Worm (Caenorhabditis elegans): Measurements from ENCODE around the gene F58H1.7.

The F58H1.7 gene

DNA sequence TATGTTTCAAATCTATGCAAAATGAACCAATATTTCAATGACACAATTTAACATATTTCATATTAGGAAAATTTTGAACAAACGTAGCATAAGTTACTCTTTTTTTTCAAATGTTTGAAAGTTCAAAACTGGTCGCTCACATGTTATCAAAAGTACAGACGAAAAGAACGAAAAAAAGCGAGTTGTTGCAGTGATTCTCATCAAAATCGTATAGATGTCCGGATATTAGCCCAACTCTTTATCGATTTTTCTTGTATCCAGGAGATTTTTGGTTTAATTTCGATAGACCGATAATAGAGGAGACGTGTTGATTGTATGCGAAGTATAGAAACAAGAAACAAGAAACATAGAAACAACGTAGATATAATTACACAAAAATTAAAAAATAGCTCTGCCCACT, 24.3 kb downstream of the F58H1.7 start:
- TF ChIP-seq nhr-67 (tag; optimal IDR thresholded peaks at IDR 0.05): no peak
- TF ChIP-seq nhr-28 (tag; optimal IDR thresholded peaks at IDR 0.05): no peak
- no peak for TF ChIP-seq nhr-12 (tag; optimal IDR thresholded peaks at IDR 0.05)
- TF ChIP-seq fos-1 (tag; optimal IDR thresholded peaks at IDR 0.05): no peak

DNA sequence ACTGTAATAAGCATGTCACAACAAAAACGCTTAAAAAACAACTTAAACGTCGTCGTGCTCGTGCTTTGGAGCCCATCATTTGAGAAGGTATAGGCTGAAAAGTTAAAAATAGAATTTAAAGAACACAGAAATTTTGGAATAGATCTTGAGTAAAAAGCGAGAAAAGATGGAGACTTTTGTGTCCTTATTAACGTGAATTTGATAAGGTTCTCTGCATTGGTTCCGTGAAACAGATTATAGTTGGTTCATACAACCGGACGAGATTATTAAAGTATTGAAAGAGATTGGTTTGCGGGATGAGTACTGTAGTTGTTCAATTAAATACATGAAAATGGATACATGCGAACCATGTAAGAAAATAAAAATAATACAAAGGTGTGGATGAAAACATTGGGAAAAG, 26.9 kb downstream of the F58H1.7 start, which contains the start of gene gpla-1:
TSS of gene gpla-1 (minus strand) at position 101 of the 400 bp plus-strand sequence.
- no peak for TF ChIP-seq unc-62 (GFP tag; optimal IDR thresholded peaks at IDR 0.05)
- TF ChIP-seq nhr-67 (tag; optimal IDR thresholded peaks at IDR 0.05): no peak
- no peak for TF ChIP-seq fkh-10 (GFP tag; optimal IDR thresholded peaks at IDR 0.05)
- TF ChIP-seq unc-39 (tag; optimal IDR thresholded peaks at IDR 0.05): no peak

DNA sequence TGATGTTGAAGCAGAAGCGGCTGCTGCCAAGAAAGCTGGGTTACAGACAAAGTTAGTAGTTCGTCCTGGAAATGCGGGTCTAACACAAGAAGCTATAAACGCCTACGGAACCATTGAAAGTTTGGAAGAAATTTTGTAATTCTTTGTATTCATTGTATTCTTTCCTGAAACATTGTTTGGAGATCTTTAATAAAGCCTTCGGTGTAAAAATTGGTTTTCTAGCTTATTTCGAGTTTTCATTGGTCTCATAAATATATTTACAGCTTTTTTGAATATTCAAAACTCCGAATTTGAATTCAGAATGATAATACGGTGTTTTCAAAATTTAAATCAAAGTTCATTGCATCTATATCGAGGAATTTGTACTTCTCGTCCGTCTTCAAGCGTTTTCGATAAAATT, 29.8 kb downstream of the F58H1.7 start, which contains the start of gene F58H1.8:
TSS of gene F58H1.8 (plus strand) at position 301 of the 400 bp plus-strand sequence.
- no peak for TF ChIP-seq nhr-237 (tag; optimal IDR thresholded peaks at IDR 0.05)
- TF ChIP-seq skn-1 (tag; optimal IDR thresholded peaks at IDR 0.05): no peak
- no peak for TF ChIP-seq R02D3.7 (tag; optimal IDR thresholded peaks at IDR 0.05)
- TF ChIP-seq mml-1 (tag; optimal IDR thresholded peaks at IDR 0.05): no peak
- TF ChIP-seq nhr-67 (tag; optimal IDR thresholded peaks at IDR 0.05): no peak
- no peak for TF ChIP-seq ceh-82 (tag; optimal IDR thresholded peaks at IDR 0.05)
- no peak for TF ChIP-seq egl-5 (tag; optimal IDR thresholded peaks at IDR 0.05)
- TF ChIP-seq egl-27 (tag; optimal IDR thresholded peaks at IDR 0.05): no peak
- no peak for TF ChIP-seq nhr-25 (tag; optimal IDR thresholded peaks at IDR 0.05)
- TF ChIP-seq aly-2 (tag; optimal IDR thresholded peaks at IDR 0.05): no peak
- TF ChIP-seq unc-62 (GFP tag; optimal IDR thresholded peaks at IDR 0.05): no peak
- TF ChIP-seq fos-1 (tag; optimal IDR thresholded peaks at IDR 0.05): no peak
- TF ChIP-seq eor-1 (tag; optimal IDR thresholded peaks at IDR 0.05): no peak
- no peak for TF ChIP-seq nhr-43 (tag; optimal IDR thresholded peaks at IDR 0.05; ENCODE audit: poor library complexity, severe bottlenecking)
- no peak for TF ChIP-seq nhr-11 (tag; optimal IDR thresholded peaks at IDR 0.05)
- no peak for TF ChIP-seq zag-1 (tag; optimal IDR thresholded peaks at IDR 0.05)
- TF ChIP-seq mdl-1 (tag; optimal IDR thresholded peaks at IDR 0.05): no peak
- no peak for TF ChIP-seq lsy-12 (tag; optimal IDR thresholded peaks at IDR 0.05)
- TF ChIP-seq nfya-1 (tag; optimal IDR thresholded peaks at IDR 0.05; ENCODE audit: insufficient read depth): no peak
- TF ChIP-seq ceh-16 (tag; optimal IDR thresholded peaks at IDR 0.05): no peak

DNA sequence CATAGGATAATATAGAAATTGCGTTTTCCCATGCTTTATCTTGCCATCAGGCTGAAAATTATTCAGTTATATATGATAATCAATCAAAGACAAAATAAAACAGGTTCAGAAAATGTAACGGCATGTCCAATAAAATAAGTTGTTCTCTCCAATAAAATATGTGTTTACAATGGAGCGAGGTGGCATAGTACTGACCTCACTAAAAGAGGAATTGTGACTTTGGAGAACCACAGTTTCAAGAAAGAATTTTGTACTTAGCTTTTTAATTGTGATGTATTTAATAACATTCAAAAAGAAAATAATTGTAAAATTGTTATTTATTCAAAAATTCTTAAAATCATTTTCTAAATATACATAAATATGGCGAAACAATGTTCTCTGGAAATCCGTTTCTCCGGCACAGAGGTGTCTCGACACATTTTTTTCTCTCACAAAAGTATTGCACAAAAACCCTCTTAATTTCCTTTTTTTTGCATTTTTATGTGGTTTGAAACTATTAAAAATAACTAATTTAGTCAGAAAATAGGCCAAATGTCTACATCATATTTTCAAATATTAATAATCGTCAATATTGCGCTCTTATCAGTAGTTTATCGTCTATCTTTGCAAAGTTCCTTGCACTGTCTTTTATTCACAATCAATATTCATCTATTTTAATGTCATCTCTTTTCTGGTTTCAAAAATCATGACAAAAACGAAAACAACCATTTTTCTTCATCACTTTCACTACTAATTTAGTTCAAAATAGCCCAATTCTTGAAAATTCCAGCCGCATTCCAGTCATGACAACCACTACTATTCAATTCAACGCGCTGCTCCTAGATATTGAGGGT, 31.2 kb downstream of the F58H1.7 start, which contains the start of the genes aman-2 and F58H1.3:
TSS of gene aman-2 (minus strand) at position 51 of the 833 bp plus-strand sequence.
TSS of gene F58H1.3 (plus strand) at position 783 of the 833 bp plus-strand sequence.
- TF ChIP-seq nhr-77 (tag; optimal IDR thresholded peaks at IDR 0.05) (no peak), nhr-23 (tag; optimal IDR thresholded peaks at IDR 0.05) (no peak), lin-15B (tag; optimal IDR thresholded peaks at IDR 0.05) (peak; percentile 55), nfya-1 (tag; optimal IDR thresholded peaks at IDR 0.05; ENCODE audit: insufficient read depth) (peak; percentile 57), elt-2 (tag; optimal IDR thresholded peaks at IDR 0.05) (peak; percentile 21), pha-4 (tag; optimal IDR thresholded peaks at IDR 0.05) (peak; percentile 71), hmg-11 (tag; optimal IDR thresholded peaks at IDR 0.05) (peak; percentile 36)

DNA sequence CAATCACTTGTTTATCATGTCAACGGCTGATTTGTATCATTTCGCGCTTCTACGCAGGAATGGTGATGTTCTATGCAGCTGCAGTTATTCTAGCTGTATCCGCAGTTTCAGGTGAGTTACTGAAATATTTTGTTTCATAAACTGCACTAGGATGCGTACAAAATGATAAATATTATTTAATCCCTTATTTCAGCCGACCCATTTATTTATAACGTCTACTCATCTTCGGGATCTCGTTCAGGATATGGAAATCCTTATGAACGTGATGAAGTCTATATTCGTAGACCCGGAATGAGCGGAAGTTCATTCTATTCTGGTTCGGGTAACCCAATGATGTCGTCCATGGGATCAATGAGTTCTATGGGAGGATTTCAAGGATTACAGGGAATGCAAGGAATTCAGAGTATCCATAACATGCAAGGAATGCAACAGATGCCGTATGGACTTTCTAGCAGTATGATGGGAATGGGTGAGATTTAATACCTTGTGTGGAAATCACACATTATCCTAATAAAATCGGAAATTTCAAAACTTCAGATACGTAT, 35.5 kb downstream of the F58H1.7 start, which contains the start of gene F58H1.2:
TSS of gene F58H1.2 (plus strand) at position 51 of the 545 bp plus-strand sequence.
- TF ChIP-seq egl-27 (tag; optimal IDR thresholded peaks at IDR 0.05) (no peak), nhr-43 (tag; optimal IDR thresholded peaks at IDR 0.05; ENCODE audit: poor library complexity, severe bottlenecking) (no peak), nhr-67 (tag; optimal IDR thresholded peaks at IDR 0.05) (no peak), mml-1 (tag; optimal IDR thresholded peaks at IDR 0.05) (no peak), eor-1 (tag; optimal IDR thresholded peaks at IDR 0.05) (no peak), ceh-82 (tag; optimal IDR thresholded peaks at IDR 0.05) (no peak), ZK546.5 (tag; optimal IDR thresholded peaks at IDR 0.05) (no peak), nhr-76 (tag; optimal IDR thresholded peaks at IDR 0.05) (no peak), hmg-11 (tag; optimal IDR thresholded peaks at IDR 0.05) (no peak), lin-15B (tag; optimal IDR thresholded peaks at IDR 0.05) (no peak), fkh-2 (tag; optimal IDR thresholded peaks at IDR 0.05) (no peak), jun-1 (tag; optimal IDR thresholded peaks at IDR 0.05) (no peak), sea-2 (GFP tag; optimal IDR thresholded peaks at IDR 0.05) (no peak), R02D3.7 (tag; optimal IDR thresholded peaks at IDR 0.05) (no peak)
